Worm (Caenorhabditis elegans) whole organism, L4 larva: ENCODE results near the gene cls-2.

Experiments used
- ceh-82 ChIP-seq: sonication (generic microtip); optimal IDR thresholded peaks from 2 replicates; lab custom pipeline; 2017; ENCODE audit warnings: missing biosample characterization, missing genetic modification characterization
- fkh-10 ChIP-seq: fragments of 150-350 bp; optimal IDR thresholded peaks from 2 replicates; lab custom pipeline; 2014; ENCODE audit warnings: missing biosample characterization, missing genetic modification reagents, missing genetic modification characterization
- fos-1 ChIP-seq: fragments of 150-350 bp; optimal IDR thresholded peaks from 2 replicates; lab custom pipeline; 2014; ENCODE audit warnings: missing biosample characterization, missing genetic modification characterization
- lin-39 ChIP-seq: fragments of 150-350 bp; optimal IDR thresholded peaks from 2 replicates; lab custom pipeline; 2014; ENCODE audit warnings: missing biosample characterization, missing genetic modification reagents, missing genetic modification characterization
- lsy-2 ChIP-seq, 2 experiments: fragments of 150-350 bp in 1 of 2; sonication (generic microtip) in 1 of 2; optimal IDR thresholded peaks; 2 replicates each; lab custom pipeline; 2014 to 2017; ENCODE audit warnings: missing biosample characterization in 2 of 2, missing genetic modification characterization in 2 of 2
- nhr-11 ChIP-seq: fragments of 150-350 bp; optimal IDR thresholded peaks from 2 replicates; lab custom pipeline; 2014; ENCODE audit warnings: missing biosample characterization, missing genetic modification characterization
- nhr-237 ChIP-seq: sonication (generic microtip); optimal IDR thresholded peaks from 2 replicates; lab custom pipeline; 2017; ENCODE audit warnings: missing biosample characterization, missing genetic modification characterization
- nhr-77 ChIP-seq: fragments of 150-350 bp; optimal IDR thresholded peaks from 2 replicates; lab custom pipeline; 2014; ENCODE audit warnings: missing biosample characterization, missing genetic modification characterization
- skn-1 ChIP-seq: fragments of 150-350 bp; optimal IDR thresholded peaks from 2 replicates; lab custom pipeline; 2014; ENCODE audit warnings: missing biosample characterization, missing genetic modification characterization
- vab-7 ChIP-seq: fragments of 200-800 bp; sonication (Bioruptor generic); IDR thresholded peaks from 2 replicates; pipeline ENCODE4 v1.3.6; 2022; ENCODE audit warnings: missing genetic modification reagents, missing genetic modification characterization, missing compliant biosample characterization

DNA sequence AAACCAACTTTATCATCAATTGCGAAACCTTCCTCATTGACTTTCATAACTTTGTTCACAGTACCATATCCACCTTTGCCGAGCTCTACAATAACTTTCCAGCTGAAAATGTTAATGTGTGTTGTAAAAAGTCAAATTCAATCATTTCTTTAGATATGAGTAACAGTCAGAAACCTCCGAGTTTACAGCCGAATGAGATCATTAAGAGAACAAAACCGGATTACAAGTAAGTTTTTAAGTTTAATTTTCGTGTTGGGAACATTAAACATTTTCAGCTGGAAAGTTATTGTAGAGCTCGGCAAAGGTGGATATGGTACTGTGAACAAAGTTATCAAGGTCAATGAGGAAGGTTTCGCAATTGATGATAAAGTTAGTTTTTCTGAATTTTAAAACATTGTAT lies 46.4 kb downstream of the cls-2 start, which contains the start of gene ZK507.1:
- TF ChIP-seq fos-1 (tag; lab: Kevin White, UChicago) (no peak), skn-1 (tag; lab: Kevin White, UChicago) (no peak), lin-39 (tag; lab: Kevin White, UChicago) (no peak), ceh-82 (tag; lab: Kevin White, UChicago) (no peak), nhr-11 (tag; lab: Kevin White, UChicago) (no peak), nhr-237 (tag; lab: Kevin White, UChicago) (no peak), nhr-77 (tag; lab: Kevin White, UChicago) (no peak), lsy-2 (tag; optimal IDR thresholded peaks at IDR 0.05; lab: Kevin White, UChicago) (no peak), fkh-10 (no peak), vab-7 (GFP tag; lab: Robert Waterston, UW) (no peak)
